Fruit fly (Drosophila melanogaster) S2 (cell line): ENCODE data around the gene ringer.

Experiments used
- CG8478 ChIP-seq: fragments of >200 bp; optimal IDR thresholded peaks from 2 replicates; lab custom pipeline; 2018
- CTCF ChIP-seq, 2 experiments: fragments of >200 bp; optimal IDR thresholded peaks; 2 replicates each; lab custom pipeline; 2018

- TF ChIP-seq CG8478 (lab: Kevin White, UChicago) (no peak), CTCF (optimal IDR thresholded peaks at IDR 0.05; lab: Kevin White, UChicago) (no peak)
Observed at dm6 chr3L:16385880-16386584, 26.8 kb upstream of the ringer start, which contains the start of the genes Agpat3 and RAF2.
